Fruit fly (Drosophila melanogaster) whole organism, embryonic: ENCODE results near the gene CG14229.

Experiments used
- B-H2 ChIP-seq: fragments of 200-800 bp; sonication (Bioruptor generic); optimal IDR thresholded peaks from 2 replicates; lab custom pipeline; 2018; ENCODE audit warnings: missing biosample characterization, mild to moderate bottlenecking, missing genetic modification characterization
- CG12659 ChIP-seq: fragments of 200-800 bp; sonication (Bioruptor generic); optimal IDR thresholded peaks from 3 replicates; lab custom pipeline; 2017; ENCODE audit warnings: mild to moderate bottlenecking, missing biosample characterization, missing genetic modification reagents, missing genetic modification characterization
- CG13287 ChIP-seq: fragments of 200-800 bp; sonication (Bioruptor generic); IDR thresholded peaks from 2 replicates; pipeline ENCODE4 v1.3.6; 2022; ENCODE audit warnings: missing biosample characterization, missing genetic modification characterization; ENCODE audit not compliant: partially characterized antibody
- CG13424 ChIP-seq: fragments of 200-800 bp; sonication (Bioruptor generic); optimal IDR thresholded peaks from 2 replicates; lab custom pipeline; 2019; ENCODE audit warnings: missing biosample characterization, mild to moderate bottlenecking, missing genetic modification characterization, moderate library complexity
- CG13775 ChIP-seq: fragments of 200-800 bp; sonication (Bioruptor generic); optimal IDR thresholded peaks from 3 replicates; lab custom pipeline; 2017; ENCODE audit warnings: missing biosample characterization, mild to moderate bottlenecking, missing genetic modification characterization
- CG15514 ChIP-seq: fragments of 200-800 bp; sonication (Bioruptor generic); optimal IDR thresholded peaks from 3 replicates; lab custom pipeline; 2017; ENCODE audit warnings: missing biosample characterization, missing genetic modification characterization, mild to moderate bottlenecking, moderate library complexity, missing genetic modification reagents
- CG15696 ChIP-seq: fragments of 200-800 bp; sonication (Bioruptor generic); optimal IDR thresholded peaks from 2 replicates; lab custom pipeline; 2019; ENCODE audit warnings: missing biosample characterization, mild to moderate bottlenecking, missing genetic modification characterization, moderate library complexity
- CG1603 ChIP-seq: fragments of 200-800 bp; sonication (Bioruptor generic); optimal IDR thresholded peaks from 2 replicates; lab custom pipeline; 2019; ENCODE audit warnings: missing biosample characterization, mild to moderate bottlenecking, missing genetic modification characterization, moderate library complexity
- CG18764 ChIP-seq: fragments of 200-800 bp; sonication (Bioruptor generic); optimal IDR thresholded peaks from 3 replicates; lab custom pipeline; 2016; ENCODE audit warnings: missing biosample characterization, missing genetic modification characterization
- CG2116 ChIP-seq: fragments of 200-800 bp; sonication (Bioruptor generic); optimal IDR thresholded peaks from 3 replicates; lab custom pipeline; 2018; ENCODE audit warnings: missing biosample characterization, mild to moderate bottlenecking, missing genetic modification characterization
- CG2712 ChIP-seq: fragments of 200-800 bp; optimal IDR thresholded peaks from 3 replicates; lab custom pipeline; 2019; ENCODE audit warnings: missing biosample characterization, mild to moderate bottlenecking, missing genetic modification characterization, moderate library complexity
- CG30020 ChIP-seq: fragments of 200-800 bp; optimal IDR thresholded peaks from 2 replicates; lab custom pipeline; 2019; ENCODE audit warnings: missing biosample characterization, mild to moderate bottlenecking, missing genetic modification characterization, moderate library complexity
- CG31224 ChIP-seq: fragments of 200-800 bp; sonication (Bioruptor generic); IDR thresholded peaks from 2 replicates; pipeline ENCODE4 v1.3.6; 2022; ENCODE audit warnings: missing biosample characterization, missing genetic modification characterization
- CG34422 ChIP-seq: fragments of 200-800 bp; sonication (Bioruptor generic); IDR thresholded peaks from 3 replicates; pipeline ENCODE4 v1.3.6; 2022; ENCODE audit warnings: missing biosample characterization, missing genetic modification characterization
- CG6791 ChIP-seq: fragments of 200-800 bp; sonication (Bioruptor generic); IDR thresholded peaks from 3 replicates; pipeline ENCODE4 v1.3.6; 2022; ENCODE audit warnings: missing biosample characterization, missing genetic modification characterization; ENCODE audit not compliant: partially characterized antibody
- CG8290 ChIP-seq, 3 experiments: fragments of 200-800 bp; sonication (Bioruptor generic); optimal IDR thresholded peaks; 2 replicates each; lab custom pipeline; 2016 to 2019; ENCODE audit warnings: missing biosample characterization in 3 of 3, missing genetic modification characterization in 3 of 3, mild to moderate bottlenecking in 2 of 3, moderate library complexity in 1 of 3
- CG9797 ChIP-seq: fragments of 200-800 bp; sonication (Bioruptor generic); optimal IDR thresholded peaks from 3 replicates; lab custom pipeline; 2018; ENCODE audit warnings: missing biosample characterization, mild to moderate bottlenecking, missing genetic modification characterization
- Camta ChIP-seq: fragments of 200-800 bp; sonication (Bioruptor generic); optimal IDR thresholded peaks from 2 replicates; lab custom pipeline; 2016; ENCODE audit warnings: missing biosample characterization, missing genetic modification characterization
- Dek ChIP-seq: fragments of 200-800 bp; sonication (Bioruptor generic); optimal IDR thresholded peaks from 3 replicates; lab custom pipeline; 2019; ENCODE audit warnings: missing biosample characterization, mild to moderate bottlenecking, missing genetic modification characterization, moderate library complexity
- Dll ChIP-seq: fragments of 200-800 bp; sonication (Bioruptor generic); IDR thresholded peaks from 4 replicates; pipeline ENCODE4 v1.3.6; 2022; ENCODE audit warnings: missing biosample characterization, missing genetic modification characterization; ENCODE audit not compliant: partially characterized antibody
- Dp ChIP-seq: fragments of 200-800 bp; sonication (Bioruptor generic); optimal IDR thresholded peaks from 2 replicates; lab custom pipeline; 2018; ENCODE audit warnings: missing biosample characterization, mild to moderate bottlenecking, missing genetic modification characterization, moderate library complexity
- E2f2 ChIP-seq: fragments of 200-800 bp; sonication (Bioruptor generic); IDR thresholded peaks from 2 replicates; pipeline ENCODE4 v1.3.6; 2022; ENCODE audit warnings: missing biosample characterization, missing genetic modification characterization
- Fer1 ChIP-seq: fragments of 200-800 bp; sonication (Bioruptor generic); optimal IDR thresholded peaks from 2 replicates; lab custom pipeline; 2017; ENCODE audit warnings: missing biosample characterization, mild to moderate bottlenecking, missing genetic modification characterization
- HLH3B ChIP-seq: fragments of 200-800 bp; sonication (Bioruptor generic); IDR thresholded peaks from 2 replicates; pipeline ENCODE4 v1.3.6; 2022; ENCODE audit warnings: missing biosample characterization, missing genetic modification characterization
- Med ChIP-seq: fragments of 200-800 bp; sonication (Bioruptor generic); peaks from one replicate; lab custom pipeline; 2016; ENCODE audit warnings: missing biosample characterization, missing genetic modification characterization, mild to moderate bottlenecking, inconsistent platforms, moderate library complexity
- NfI ChIP-seq: fragments of 200-800 bp; sonication (Bioruptor generic); optimal IDR thresholded peaks from 3 replicates; lab custom pipeline; 2018; ENCODE audit warnings: missing biosample characterization, mild to moderate bottlenecking, missing genetic modification characterization, moderate library complexity
- Opbp ChIP-seq: fragments of 200-800 bp; sonication (Bioruptor generic); IDR thresholded peaks from 3 replicates; pipeline ENCODE4 v1.3.6; 2022; ENCODE audit warnings: missing biosample characterization, missing genetic modification characterization; ENCODE audit not compliant: partially characterized antibody
- Poxn ChIP-seq: fragments of 200-800 bp; sonication (Bioruptor generic); IDR thresholded peaks from 2 replicates; pipeline ENCODE4 v1.3.6; 2022; ENCODE audit warnings: missing biosample characterization, missing genetic modification characterization
- Six4 ChIP-seq: fragments of 200-800 bp; sonication (Bioruptor generic); optimal IDR thresholded peaks from 2 replicates; lab custom pipeline; 2016; ENCODE audit warnings: missing biosample characterization, missing genetic modification characterization
- Xbp1 ChIP-seq: fragments of 200-800 bp; sonication (Bioruptor generic); optimal IDR thresholded peaks from 3 replicates; lab custom pipeline; 2016; ENCODE audit warnings: missing biosample characterization, mild to moderate bottlenecking, missing genetic modification characterization
- chinmo ChIP-seq: fragments of 200-800 bp; sonication (Bioruptor generic); IDR thresholded peaks from 4 replicates; pipeline ENCODE4 v1.3.6; 2022; ENCODE audit warnings: missing biosample characterization, missing genetic modification characterization; ENCODE audit not compliant: partially characterized antibody
- dpn ChIP-seq, 2 experiments: fragments of 200-800 bp; sonication (Bioruptor generic); optimal IDR thresholded peaks; 3 replicates each; lab custom pipeline; 2016; ENCODE audit warnings: missing biosample characterization in 2 of 2, missing genetic modification characterization in 2 of 2
- ken ChIP-seq: fragments of 200-800 bp; sonication (Bioruptor generic); IDR thresholded peaks from 3 replicates; pipeline ENCODE4 v1.3.6; 2022; ENCODE audit warnings: missing biosample characterization, missing genetic modification characterization
- row ChIP-seq: fragments of 200-800 bp; sonication (Bioruptor generic); IDR thresholded peaks from 3 replicates; pipeline ENCODE4 v1.3.6; 2022; ENCODE audit warnings: missing biosample characterization, missing genetic modification characterization
- sens ChIP-seq: fragments of 200-800 bp; sonication (Bioruptor generic); peaks from one replicate; lab custom pipeline; 2016; ENCODE audit warnings: missing biosample characterization, missing genetic modification characterization
- sr ChIP-seq: fragments of 200-800 bp; sonication (Bioruptor generic); IDR thresholded peaks from 3 replicates; pipeline ENCODE4 v1.3.6; 2022; ENCODE audit warnings: missing biosample characterization, missing genetic modification characterization
- stwl ChIP-seq: fragments of 200-800 bp; sonication (Bioruptor generic); optimal IDR thresholded peaks from 3 replicates; lab custom pipeline; 2018; ENCODE audit warnings: missing biosample characterization, mild to moderate bottlenecking, missing genetic modification characterization, moderate library complexity
- tgo ChIP-seq: fragments of 200-800 bp; sonication (Bioruptor generic); IDR thresholded peaks from 3 replicates; pipeline ENCODE4 v1.3.6; 2022; ENCODE audit warnings: missing biosample characterization, missing genetic modification characterization
- tx ChIP-seq: fragments of 200-800 bp; sonication (Bioruptor generic); optimal IDR thresholded peaks from 2 replicates; lab custom pipeline; 2016; ENCODE audit warnings: missing biosample characterization, missing genetic modification characterization
- zen ChIP-seq: fragments of 200-800 bp; sonication (Bioruptor generic); optimal IDR thresholded peaks from 3 replicates; lab custom pipeline; 2018; ENCODE audit warnings: missing biosample characterization, mild to moderate bottlenecking, missing genetic modification characterization, moderate library complexity

The CG14229 gene

dm6 chrX:19701611-19702010 is 6.6 kb upstream of the CG14229 start, which contains the start of gene Tcs4 (continued):
- peak; percentile 4 for TF ChIP-seq CG8290 (GFP tag; optimal IDR thresholded peaks at IDR 0.05; lab: Kevin White, UChicago)
- no peak for TF ChIP-seq CG8290 (tag; optimal IDR thresholded peaks at IDR 0.05; lab: Kevin White, UChicago)
- TF ChIP-seq CG13775 (GFP tag; lab: Kevin White, UChicago), result peak; percentile 22
- TF ChIP-seq CG13424 (tag; lab: Kevin White, UChicago), result peak; percentile 58
- TF ChIP-seq CG12659 (GFP tag; lab: Kevin White, UChicago), result peak; percentile 39
- peak; percentile 59; the same call in 2 of the 4 replicates for TF ChIP-seq Dll (GFP tag; lab: Robert Waterston, UW)
- no peak for TF ChIP-seq Poxn (GFP tag; lab: Robert Waterston, UW)
- peak; percentile 62 for TF ChIP-seq sens (GFP tag; lab: Kevin White, UChicago)
- peak; percentile 76 for TF ChIP-seq Med
- no peak for TF ChIP-seq B-H2
- no peak for TF ChIP-seq HLH3B (GFP tag; lab: Robert Waterston, UW)
- peak; percentile 99 for TF ChIP-seq CG18764
- TF ChIP-seq sr (GFP tag; lab: Robert Waterston, UW), result no peak
- TF ChIP-seq chinmo (GFP tag; lab: Robert Waterston, UW), result peak; percentile 71; the same call in 2 of the 4 replicates
- TF ChIP-seq NfI (GFP tag; lab: Kevin White, UChicago), result peak; percentile 17
- peak; percentile 100 for TF ChIP-seq stwl (tag; lab: Kevin White, UChicago)
- peak; percentile 16 for TF ChIP-seq CG15514 (GFP tag; lab: Kevin White, UChicago)
- TF ChIP-seq ken (GFP tag; lab: Robert Waterston, UW), result 0 out of 3 replicates have a peak, but pooled peaks have one; percentile 4
- TF ChIP-seq CG9797 (GFP tag; lab: Kevin White, UChicago), result peak; percentile 70
- TF ChIP-seq CG31224 (GFP tag; lab: Robert Waterston, UW), result no peak
- TF ChIP-seq CG1603 (tag; lab: Kevin White, UChicago), result peak; percentile 29
- TF ChIP-seq Dp (GFP tag; lab: Kevin White, UChicago), result peak; percentile 32
- peak; percentile 76 for TF ChIP-seq row (GFP tag; lab: Robert Waterston, UW)
- peak; percentile 34; the same call in 1 of the 3 replicates for TF ChIP-seq CG34422 (GFP tag; lab: Robert Waterston, UW)
- peak; percentile 56 for TF ChIP-seq CG30020 (tag; lab: Kevin White, UChicago)
- peak; percentile 51 for TF ChIP-seq E2f2 (GFP tag; lab: Robert Waterston, UW)
- TF ChIP-seq Opbp (GFP tag; lab: Robert Waterston, UW), result peak; percentile 58; the same call in 2 of the 3 replicates
- TF ChIP-seq CG15696, result peak; percentile 30
- no peak for TF ChIP-seq tx (GFP tag; lab: Kevin White, UChicago)
- TF ChIP-seq Fer1, result peak; percentile 5
- peak; percentile 42 for TF ChIP-seq Xbp1 (GFP tag; lab: Kevin White, UChicago)
- TF ChIP-seq CG2116 (GFP tag; lab: Kevin White, UChicago), result no peak
- peak; percentile 77 for TF ChIP-seq CG13287 (GFP tag; lab: Robert Waterston, UW)
- no peak for TF ChIP-seq Camta (GFP tag; lab: Kevin White, UChicago)
- TF ChIP-seq CG2712, result peak; percentile 60
- TF ChIP-seq dpn (GFP tag; optimal IDR thresholded peaks at IDR 0.05; lab: Kevin White, UChicago), result peak in 1 of 2 experiments; percentile 28
- no peak for TF ChIP-seq tgo (GFP tag; lab: Robert Waterston, UW)
- TF ChIP-seq Six4 (GFP tag; lab: Kevin White, UChicago), result no peak
- TF ChIP-seq CG6791 (GFP tag; lab: Robert Waterston, UW), result peak; percentile 72; the same call in 2 of the 3 replicates
- TF ChIP-seq Dek (tag; lab: Kevin White, UChicago), result peak; percentile 15
- TF ChIP-seq zen (tag; lab: Kevin White, UChicago), result peak; percentile 22
